Fruit fly (Drosophila melanogaster) whole organism, embryonic: ENCODE data around the gene CG1801.

Experiments
- Bdp1 ChIP-seq: fragments of 200-800 bp; sonication (Bioruptor generic); optimal IDR thresholded peaks from 3 replicates; lab custom pipeline; 2016; ENCODE audit warnings: missing biosample characterization, missing genetic modification characterization
- Bgb ChIP-seq: fragments of 200-800 bp; sonication (Bioruptor generic); IDR thresholded peaks from 2 replicates; pipeline ENCODE4 v1.3.6; 2022; ENCODE audit warnings: missing biosample characterization, missing genetic modification characterization; ENCODE audit not compliant: partially characterized antibody
- BtbVII ChIP-seq: fragments of 200-800 bp; sonication (Bioruptor generic); optimal IDR thresholded peaks from 3 replicates; lab custom pipeline; 2017; ENCODE audit warnings: missing biosample characterization, mild to moderate bottlenecking, missing genetic modification characterization
- CG10209 ChIP-seq: fragments of 200-800 bp; sonication (Bioruptor generic); optimal IDR thresholded peaks from 3 replicates; lab custom pipeline; 2017; ENCODE audit warnings: missing biosample characterization, mild to moderate bottlenecking, missing genetic modification characterization, missing genetic modification reagents
- CG10267 ChIP-seq: fragments of 200-800 bp; sonication (Bioruptor generic); optimal IDR thresholded peaks from 2 replicates; lab custom pipeline; 2018; ENCODE audit warnings: missing biosample characterization, mild to moderate bottlenecking, missing genetic modification characterization, moderate library complexity
- CG11695 ChIP-seq: fragments of 200-800 bp; sonication (Bioruptor generic); IDR thresholded peaks from 3 replicates; pipeline ENCODE4 v1.3.6; 2022; ENCODE audit warnings: missing biosample characterization, missing genetic modification characterization
- CG13123 ChIP-seq: fragments of 200-800 bp; sonication (Bioruptor generic); optimal IDR thresholded peaks from 2 replicates; lab custom pipeline; 2016; ENCODE audit warnings: missing biosample characterization, missing genetic modification characterization
- CG14710 ChIP-seq: fragments of 200-800 bp; sonication (Bioruptor generic); optimal IDR thresholded peaks from 3 replicates; lab custom pipeline; 2019; ENCODE audit warnings: missing biosample characterization, mild to moderate bottlenecking, missing genetic modification characterization, moderate library complexity
- CG17802 ChIP-seq: fragments of 200-800 bp; sonication (Bioruptor generic); optimal IDR thresholded peaks from 2 replicates; lab custom pipeline; 2018; ENCODE audit warnings: missing biosample characterization, mild to moderate bottlenecking, missing genetic modification characterization, moderate library complexity
- CG18262 ChIP-seq: fragments of 200-800 bp; optimal IDR thresholded peaks from 3 replicates; lab custom pipeline; 2019; ENCODE audit warnings: missing biosample characterization, mild to moderate bottlenecking, missing genetic modification characterization, moderate library complexity
- CG18599 ChIP-seq: fragments of 200-800 bp; sonication (Bioruptor generic); optimal IDR thresholded peaks from 3 replicates; lab custom pipeline; 2017; ENCODE audit warnings: missing biosample characterization, missing genetic modification characterization, mild to moderate bottlenecking, moderate library complexity, missing genetic modification reagents
- CG31441 ChIP-seq: fragments of 200-800 bp; sonication (Bioruptor generic); IDR thresholded peaks from 2 replicates; pipeline ENCODE4 v1.3.6; 2022; ENCODE audit warnings: missing biosample characterization, missing genetic modification characterization
- CG3407 ChIP-seq: fragments of 200-800 bp; sonication (Bioruptor generic); optimal IDR thresholded peaks from 2 replicates; lab custom pipeline; 2018; ENCODE audit warnings: missing biosample characterization, mild to moderate bottlenecking, missing genetic modification characterization
- CG3838 ChIP-seq: fragments of 200-800 bp; sonication (Bioruptor generic); optimal IDR thresholded peaks from 3 replicates; lab custom pipeline; 2016; ENCODE audit warnings: missing biosample characterization, missing genetic modification characterization
- CG42726 ChIP-seq: fragments of 200-800 bp; sonication (Bioruptor generic); IDR thresholded peaks from 2 replicates; pipeline ENCODE4 v1.3.6; 2022; ENCODE audit warnings: missing biosample characterization, missing genetic modification characterization; ENCODE audit not compliant: partially characterized antibody
- CG6689 ChIP-seq: fragments of 200-800 bp; sonication (Bioruptor generic); IDR thresholded peaks from 2 replicates; pipeline ENCODE4 v1.3.6; 2022; ENCODE audit warnings: missing biosample characterization, missing genetic modification characterization
- CG6813 ChIP-seq: fragments of 200-800 bp; sonication (Bioruptor generic); optimal IDR thresholded peaks from 2 replicates; lab custom pipeline; 2017; ENCODE audit warnings: missing biosample characterization, missing genetic modification characterization, mild to moderate bottlenecking, moderate library complexity, missing genetic modification reagents
- CG7271 ChIP-seq: fragments of 200-800 bp; sonication (Bioruptor generic); optimal IDR thresholded peaks from 2 replicates; lab custom pipeline; 2018; ENCODE audit warnings: missing biosample characterization, mild to moderate bottlenecking, missing genetic modification characterization, moderate library complexity
- CG7839 ChIP-seq: fragments of 200-800 bp; sonication (Bioruptor generic); optimal IDR thresholded peaks from 3 replicates; lab custom pipeline; 2018; ENCODE audit warnings: missing biosample characterization, mild to moderate bottlenecking, missing genetic modification characterization, moderate library complexity
- Deaf1 ChIP-seq: fragments of 200-800 bp; optimal IDR thresholded peaks from 3 replicates; lab custom pipeline; 2019; ENCODE audit warnings: missing biosample characterization, mild to moderate bottlenecking, missing genetic modification characterization, moderate library complexity
- Dip2 ChIP-seq: fragments of 200-800 bp; sonication (Bioruptor generic); IDR thresholded peaks from 2 replicates; pipeline ENCODE4 v1.3.6; 2022; ENCODE audit warnings: missing biosample characterization, missing genetic modification characterization
- Hand ChIP-seq: fragments of 200-800 bp; sonication (Bioruptor generic); optimal IDR thresholded peaks from 2 replicates; lab custom pipeline; 2017; ENCODE audit warnings: mild to moderate bottlenecking, missing biosample characterization, missing genetic modification reagents, missing genetic modification characterization
- Kr ChIP-seq: fragments of 200-800 bp; sonication (Bioruptor generic); optimal IDR thresholded peaks from 2 replicates; lab custom pipeline; 2017; ENCODE audit warnings: missing biosample characterization, mild to moderate bottlenecking, missing genetic modification characterization
- Lim3 ChIP-seq: fragments of 200-800 bp; sonication (Bioruptor generic); IDR thresholded peaks from 2 replicates; pipeline ENCODE4 v1.3.6; 2022; ENCODE audit warnings: missing biosample characterization, missing genetic modification characterization
- MBD-R2 ChIP-seq: fragments of 200-800 bp; sonication (Bioruptor generic); IDR thresholded peaks from 2 replicates; pipeline ENCODE4 v1.3.6; 2022; ENCODE audit warnings: missing biosample characterization, missing genetic modification characterization
- MESR4 ChIP-seq: fragments of 200-800 bp; sonication (Bioruptor generic); optimal IDR thresholded peaks from 2 replicates; lab custom pipeline; 2018; ENCODE audit warnings: missing biosample characterization, mild to moderate bottlenecking, missing genetic modification characterization, moderate library complexity
- Mad ChIP-seq: fragments of 200-800 bp; sonication (Bioruptor generic); optimal IDR thresholded peaks from 2 replicates; lab custom pipeline; 2016; ENCODE audit warnings: missing biosample characterization, missing genetic modification characterization
- Vsx1 ChIP-seq: fragments of 200-800 bp; sonication (Bioruptor generic); optimal IDR thresholded peaks from 2 replicates; lab custom pipeline; 2017; ENCODE audit warnings: missing biosample characterization, mild to moderate bottlenecking, missing genetic modification characterization, missing genetic modification reagents
- abd-A ChIP-seq: fragments of 200-800 bp; sonication (Bioruptor generic); optimal IDR thresholded peaks from 3 replicates; lab custom pipeline; 2019; ENCODE audit warnings: missing biosample characterization, mild to moderate bottlenecking, missing genetic modification characterization, moderate library complexity
- az2 ChIP-seq: fragments of 200-800 bp; sonication (Bioruptor generic); optimal IDR thresholded peaks from 3 replicates; lab custom pipeline; 2016; ENCODE audit warnings: missing biosample characterization, missing genetic modification characterization
- bbx ChIP-seq: fragments of 200-800 bp; sonication (Bioruptor generic); IDR thresholded peaks from 2 replicates; pipeline ENCODE4 v1.3.6; 2022; ENCODE audit warnings: missing biosample characterization, missing genetic modification characterization; ENCODE audit not compliant: partially characterized antibody
- chn ChIP-seq: fragments of 200-800 bp; sonication (Bioruptor generic); optimal IDR thresholded peaks from 2 replicates; lab custom pipeline; 2016; ENCODE audit warnings: missing biosample characterization, missing genetic modification characterization
- dimm ChIP-seq: fragments of 200-800 bp; sonication (Bioruptor generic); IDR thresholded peaks from 2 replicates; pipeline ENCODE4 v1.3.6; 2022; ENCODE audit warnings: missing biosample characterization, missing genetic modification characterization
- dysf ChIP-seq: fragments of 200-800 bp; sonication (Bioruptor generic); IDR thresholded peaks from 3 replicates; pipeline ENCODE4 v1.3.6; 2022; ENCODE audit warnings: missing biosample characterization, missing genetic modification characterization
- ewg ChIP-seq: fragments of 200-800 bp; sonication (Bioruptor generic); optimal IDR thresholded peaks from 3 replicates; lab custom pipeline; 2017; ENCODE audit warnings: mild to moderate bottlenecking, missing biosample characterization, missing genetic modification reagents, missing genetic modification characterization
- ftz-f1 ChIP-seq: fragments of 200-800 bp; sonication (Bioruptor generic); optimal IDR thresholded peaks from 2 replicates; lab custom pipeline; 2016; ENCODE audit warnings: missing biosample characterization, missing genetic modification characterization
- gem ChIP-seq: fragments of 200-800 bp; sonication (Bioruptor generic); optimal IDR thresholded peaks from 2 replicates; lab custom pipeline; 2019; ENCODE audit warnings: missing biosample characterization, mild to moderate bottlenecking, missing genetic modification characterization, moderate library complexity
- hbn ChIP-seq: fragments of 200-800 bp; sonication (Bioruptor generic); IDR thresholded peaks from 2 replicates; pipeline ENCODE4 v1.3.6; 2022; ENCODE audit warnings: missing biosample characterization, missing genetic modification characterization; ENCODE audit not compliant: partially characterized antibody
- hth ChIP-seq: fragments of >200 bp; optimal IDR thresholded peaks from 2 replicates; lab custom pipeline; 2017; ENCODE audit warnings: inconsistent platforms
- onecut ChIP-seq: fragments of 200-800 bp; sonication (Bioruptor generic); IDR thresholded peaks from 2 replicates; pipeline ENCODE4 v1.3.6; 2022; ENCODE audit warnings: missing biosample characterization, missing genetic modification characterization
- org-1 ChIP-seq: fragments of 200-800 bp; sonication (Bioruptor generic); optimal IDR thresholded peaks from 2 replicates; lab custom pipeline; 2017; ENCODE audit warnings: missing biosample characterization, missing genetic modification characterization
- pho ChIP-seq: fragments of 200-800 bp; sonication (Bioruptor generic); optimal IDR thresholded peaks from 2 replicates; lab custom pipeline; 2016; ENCODE audit warnings: missing biosample characterization, missing genetic modification characterization
- run ChIP-seq: fragments of 200-800 bp; sonication (Bioruptor generic); optimal IDR thresholded peaks from 3 replicates; lab custom pipeline; 2018; ENCODE audit warnings: missing biosample characterization, mild to moderate bottlenecking, missing genetic modification characterization
- seq ChIP-seq: fragments of 200-800 bp; sonication (Bioruptor generic); IDR thresholded peaks from 2 replicates; pipeline ENCODE4 v1.3.6; 2022; ENCODE audit warnings: missing biosample characterization, missing genetic modification characterization
- slou ChIP-seq: fragments of 200-800 bp; sonication (Bioruptor generic); optimal IDR thresholded peaks from 3 replicates; lab custom pipeline; 2016; ENCODE audit warnings: missing biosample characterization, missing genetic modification characterization
- trem ChIP-seq: fragments of 200-800 bp; optimal IDR thresholded peaks from 3 replicates; lab custom pipeline; 2019; ENCODE audit warnings: missing biosample characterization, mild to moderate bottlenecking, missing genetic modification characterization, moderate library complexity
- tx ChIP-seq: fragments of 200-800 bp; sonication (Bioruptor generic); optimal IDR thresholded peaks from 2 replicates; lab custom pipeline; 2016; ENCODE audit warnings: missing biosample characterization, missing genetic modification characterization
- vvl ChIP-seq: fragments of 200-800 bp; sonication (Bioruptor generic); IDR thresholded peaks from 2 replicates; pipeline ENCODE4 v1.3.6; 2022; ENCODE audit warnings: missing biosample characterization, missing genetic modification characterization
- zfh2 ChIP-seq: fragments of 200-800 bp; sonication (Bioruptor generic); optimal IDR thresholded peaks from 2 replicates; lab custom pipeline; 2016; ENCODE audit warnings: missing biosample characterization, missing genetic modification characterization

Gene CG1801

dm6 chrX:21366311-21366990, 49.1 kb upstream of the CG1801 start (continued):
- TF ChIP-seq CG3838 (GFP tag; lab: Kevin White, UChicago) (no peak), pho (GFP tag; lab: Kevin White, UChicago) (peak; percentile 31), bbx (GFP tag; lab: Robert Waterston, UW) (peak; percentile 23; the same call in 1 of the 2 replicates), CG17802 (tag; lab: Kevin White, UChicago) (peak; percentile 58), CG14710 (peak; percentile 91), seq (GFP tag; lab: Robert Waterston, UW) (peak; percentile 91), ewg (GFP tag; lab: Kevin White, UChicago) (peak; percentile 84), tx (GFP tag; lab: Kevin White, UChicago) (no peak), hth (lab: Kevin White, UChicago) (no peak), hbn (no peak), Deaf1 (peak; percentile 78), CG18262 (tag; lab: Kevin White, UChicago) (peak; percentile 93), abd-A (tag; lab: Kevin White, UChicago) (no peak), CG10267 (tag; lab: Kevin White, UChicago) (peak; percentile 86), MESR4 (GFP tag; lab: Kevin White, UChicago) (peak; percentile 9), run (tag; lab: Kevin White, UChicago) (peak; percentile 85), CG13123 (GFP tag; lab: Kevin White, UChicago) (peak; percentile 75), onecut (GFP tag; lab: Robert Waterston, UW) (peak; percentile 71), zfh2 (GFP tag; lab: Kevin White, UChicago) (peak; percentile 34), dysf (GFP tag; lab: Robert Waterston, UW) (peak; percentile 94), CG7839 (tag; lab: Kevin White, UChicago) (peak; percentile 96), CG6813 (GFP tag; lab: Kevin White, UChicago) (peak; percentile 90), MBD-R2 (GFP tag; lab: Robert Waterston, UW) (peak; percentile 67; the same call in 1 of the 2 replicates), BtbVII (peak; percentile 93), Bgb (no peak), Mad (GFP tag; lab: Kevin White, UChicago) (peak; percentile 58), ftz-f1 (GFP tag; lab: Kevin White, UChicago) (peak; percentile 18), CG7271 (tag; lab: Kevin White, UChicago) (no peak), az2 (peak; percentile 87), CG18599 (GFP tag; lab: Kevin White, UChicago) (peak; percentile 97), Kr (GFP tag; lab: Kevin White, UChicago) (no peak), Vsx1 (GFP tag; lab: Kevin White, UChicago) (peak; percentile 84), CG3407 (GFP tag; lab: Kevin White, UChicago) (peak; percentile 88), Bdp1 (GFP tag; lab: Kevin White, UChicago) (peak; percentile 9), CG42726 (GFP tag; lab: Robert Waterston, UW) (0 out of 2 replicates have a peak, but pooled peaks have one; percentile 12), gem (tag; lab: Kevin White, UChicago) (peak; percentile 96), trem (peak; percentile 81), dimm (GFP tag; lab: Robert Waterston, UW) (peak; percentile 72), chn (GFP tag; lab: Kevin White, UChicago) (peak; percentile 58), CG31441 (GFP tag; lab: Robert Waterston, UW) (peak; percentile 92), vvl (GFP tag; lab: Robert Waterston, UW) (peak; percentile 88), slou (GFP tag; lab: Kevin White, UChicago) (peak; percentile 70), CG11695 (GFP tag; lab: Robert Waterston, UW) (peak; percentile 88), Lim3 (0 out of 2 replicates have a peak, but pooled peaks have one; percentile 30), org-1 (GFP tag; lab: Kevin White, UChicago) (peak; percentile 91), CG10209 (peak; percentile 93), Dip2 (GFP tag; lab: Robert Waterston, UW) (no peak), Hand (GFP tag; lab: Kevin White, UChicago) (peak; percentile 93), CG6689 (GFP tag; lab: Robert Waterston, UW) (peak; percentile 89)
